Fruit fly (Drosophila melanogaster) whole organism, embryonic: ENCODE results near the gene CG43693.

Experiments
- ATbp ChIP-seq: fragments of 200-800 bp; sonication (Bioruptor generic); optimal IDR thresholded peaks from 2 replicates; lab custom pipeline; 2017; ENCODE audit warnings: missing biosample characterization, mild to moderate bottlenecking, missing genetic modification characterization, missing genetic modification reagents
- Abd-B ChIP-seq: fragments of 200-800 bp; sonication (Bioruptor generic); optimal IDR thresholded peaks from 2 replicates; lab custom pipeline; 2018; ENCODE audit warnings: missing biosample characterization, mild to moderate bottlenecking, missing genetic modification characterization, moderate library complexity
- Blimp-1 ChIP-seq: fragments of 200-800 bp; sonication (Bioruptor generic); optimal IDR thresholded peaks from 3 replicates; lab custom pipeline; 2018; ENCODE audit warnings: missing biosample characterization, missing genetic modification characterization, mild to moderate bottlenecking, moderate library complexity, missing genetic modification reagents
- Bteb2 ChIP-seq: fragments of 200-800 bp; sonication (Bioruptor generic); optimal IDR thresholded peaks from 2 replicates; lab custom pipeline; 2016; ENCODE audit warnings: missing biosample characterization, missing genetic modification characterization
- CG10274 ChIP-seq: fragments of 200-800 bp; sonication (Bioruptor generic); optimal IDR thresholded peaks from 3 replicates; lab custom pipeline; 2017; ENCODE audit warnings: missing biosample characterization, mild to moderate bottlenecking, missing genetic modification characterization
- CG10959 ChIP-seq: fragments of 200-800 bp; sonication (Bioruptor generic); IDR thresholded peaks from 2 replicates; pipeline ENCODE4 v1.3.6; 2022; ENCODE audit warnings: missing biosample characterization, missing genetic modification characterization
- CG11247 ChIP-seq: fragments of 200-800 bp; sonication (Bioruptor generic); IDR thresholded peaks from 2 replicates; pipeline ENCODE4 v1.3.6; 2022; ENCODE audit warnings: missing biosample characterization, missing genetic modification characterization
- CG11456 ChIP-seq: fragments of 200-800 bp; sonication (Bioruptor generic); IDR thresholded peaks from 3 replicates; pipeline ENCODE4 v1.3.6; 2022; ENCODE audit warnings: missing biosample characterization, missing genetic modification characterization
- CG12942 ChIP-seq: fragments of 200-800 bp; sonication (Bioruptor generic); optimal IDR thresholded peaks from 3 replicates; lab custom pipeline; 2016; ENCODE audit warnings: missing biosample characterization, missing genetic modification characterization
- CG13624 ChIP-seq: fragments of 200-800 bp; sonication (Bioruptor generic); optimal IDR thresholded peaks from 2 replicates; lab custom pipeline; 2016; ENCODE audit warnings: missing biosample characterization, missing genetic modification characterization
- CG14667 ChIP-seq: fragments of 200-800 bp; sonication (Bioruptor generic); IDR thresholded peaks from 2 replicates; pipeline ENCODE4 v1.3.6; 2022; ENCODE audit warnings: missing biosample characterization, missing genetic modification characterization
- CG15073 ChIP-seq: fragments of 200-800 bp; sonication (Bioruptor generic); optimal IDR thresholded peaks from 2 replicates; lab custom pipeline; 2016; ENCODE audit warnings: missing biosample characterization, missing genetic modification characterization
- CG1529 ChIP-seq: fragments of 200-800 bp; sonication (Bioruptor generic); optimal IDR thresholded peaks from 3 replicates; lab custom pipeline; 2018; ENCODE audit warnings: missing biosample characterization, missing genetic modification characterization
- CG17186 ChIP-seq: fragments of 200-800 bp; sonication (Bioruptor generic); optimal IDR thresholded peaks from 3 replicates; lab custom pipeline; 2017; ENCODE audit warnings: missing biosample characterization, missing genetic modification reagents, missing genetic modification characterization
- CG2199 ChIP-seq: fragments of 200-800 bp; sonication (Bioruptor generic); IDR thresholded peaks from 3 replicates; pipeline ENCODE4 v1.3.6; 2022; ENCODE audit warnings: missing biosample characterization, missing genetic modification characterization
- CG31224 ChIP-seq: fragments of 200-800 bp; sonication (Bioruptor generic); IDR thresholded peaks from 2 replicates; pipeline ENCODE4 v1.3.6; 2022; ENCODE audit warnings: missing biosample characterization, missing genetic modification characterization
- CG34224 ChIP-seq: fragments of 200-800 bp; sonication (Bioruptor generic); IDR thresholded peaks from 3 replicates; pipeline ENCODE4 v1.3.6; 2022; ENCODE audit warnings: missing biosample characterization, missing genetic modification characterization; ENCODE audit not compliant: partially characterized antibody
- CG4730 ChIP-seq: fragments of 200-800 bp; sonication (Bioruptor generic); IDR thresholded peaks from 2 replicates; pipeline ENCODE4 v1.3.6; 2022; ENCODE audit warnings: missing biosample characterization, missing genetic modification characterization
- CG6765 ChIP-seq: fragments of 200-800 bp; sonication (Bioruptor generic); optimal IDR thresholded peaks from 3 replicates; lab custom pipeline; 2017; ENCODE audit warnings: missing biosample characterization, mild to moderate bottlenecking, missing genetic modification characterization
- CG8388 ChIP-seq: fragments of 200-800 bp; sonication (Bioruptor generic); optimal IDR thresholded peaks from 2 replicates; lab custom pipeline; 2019; ENCODE audit warnings: missing biosample characterization, mild to moderate bottlenecking, missing genetic modification characterization, moderate library complexity
- CG9727 ChIP-seq: fragments of 200-800 bp; sonication (Bioruptor generic); optimal IDR thresholded peaks from 3 replicates; lab custom pipeline; 2017; ENCODE audit warnings: missing biosample characterization, mild to moderate bottlenecking, missing genetic modification characterization
- CG9876 ChIP-seq: fragments of 200-800 bp; sonication (Bioruptor generic); optimal IDR thresholded peaks from 2 replicates; lab custom pipeline; 2016; ENCODE audit warnings: missing biosample characterization, missing genetic modification characterization
- Dp ChIP-seq: fragments of 200-800 bp; sonication (Bioruptor generic); optimal IDR thresholded peaks from 2 replicates; lab custom pipeline; 2018; ENCODE audit warnings: missing biosample characterization, mild to moderate bottlenecking, missing genetic modification characterization, moderate library complexity
- HLH3B ChIP-seq: fragments of 200-800 bp; sonication (Bioruptor generic); IDR thresholded peaks from 2 replicates; pipeline ENCODE4 v1.3.6; 2022; ENCODE audit warnings: missing biosample characterization, missing genetic modification characterization
- Myb ChIP-seq: fragments of 200-800 bp; sonication (Bioruptor generic); optimal IDR thresholded peaks from 2 replicates; lab custom pipeline; 2016; ENCODE audit warnings: missing biosample characterization, missing genetic modification characterization
- Nf-YC ChIP-seq: fragments of 200-800 bp; optimal IDR thresholded peaks from 3 replicates; lab custom pipeline; 2019; ENCODE audit warnings: missing biosample characterization, mild to moderate bottlenecking, missing genetic modification characterization, moderate library complexity
- Side ChIP-seq: fragments of 200-800 bp; sonication (Bioruptor generic); optimal IDR thresholded peaks from 2 replicates; lab custom pipeline; 2016; ENCODE audit warnings: missing biosample characterization, missing genetic modification characterization
- Vsx1 ChIP-seq: fragments of 200-800 bp; sonication (Bioruptor generic); optimal IDR thresholded peaks from 2 replicates; lab custom pipeline; 2017; ENCODE audit warnings: missing biosample characterization, mild to moderate bottlenecking, missing genetic modification characterization, missing genetic modification reagents
- cas ChIP-seq: fragments of 200-800 bp; sonication (Bioruptor generic); IDR thresholded peaks from 2 replicates; pipeline ENCODE4 v1.3.6; 2022; ENCODE audit warnings: missing biosample characterization, missing genetic modification characterization
- cato ChIP-seq: fragments of 200-800 bp; sonication (Bioruptor generic); optimal IDR thresholded peaks from 2 replicates; lab custom pipeline; 2016; ENCODE audit warnings: missing biosample characterization, missing genetic modification characterization, borderline replicate concordance
- chif ChIP-seq, 2 experiments: fragments of 200-800 bp; sonication (Bioruptor generic); optimal IDR thresholded peaks; 3 replicates each; lab custom pipeline; 2016; ENCODE audit warnings: missing biosample characterization in 2 of 2, missing genetic modification characterization in 2 of 2
- ci ChIP-seq: fragments of 200-800 bp; sonication (Bioruptor generic); IDR thresholded peaks from 3 replicates; pipeline ENCODE4 v1.3.6; 2022; ENCODE audit warnings: missing biosample characterization, missing genetic modification characterization
- corto ChIP-seq: fragments of 200-800 bp; sonication (Bioruptor generic); optimal IDR thresholded peaks from 2 replicates; lab custom pipeline; 2016; ENCODE audit warnings: missing biosample characterization, mild to moderate bottlenecking, missing genetic modification characterization, moderate library complexity
- danr ChIP-seq: fragments of 200-800 bp; sonication (Bioruptor generic); IDR thresholded peaks from 2 replicates; pipeline ENCODE4 v1.3.6; 2022; ENCODE audit warnings: missing biosample characterization, missing genetic modification characterization
- disco-r ChIP-seq: fragments of 200-800 bp; sonication (Bioruptor generic); optimal IDR thresholded peaks from 2 replicates; lab custom pipeline; 2016; ENCODE audit warnings: missing biosample characterization, missing genetic modification characterization
- dmrt99B ChIP-seq: fragments of 200-800 bp; sonication (Bioruptor generic); optimal IDR thresholded peaks from 2 replicates; lab custom pipeline; 2018; ENCODE audit warnings: missing biosample characterization, mild to moderate bottlenecking, missing genetic modification characterization, moderate library complexity
- gfzf ChIP-seq: fragments of 200-800 bp; sonication (Bioruptor generic); optimal IDR thresholded peaks from 2 replicates; lab custom pipeline; 2016; ENCODE audit warnings: missing biosample characterization, mild to moderate bottlenecking, missing genetic modification characterization, moderate library complexity
- hbn ChIP-seq: fragments of 200-800 bp; sonication (Bioruptor generic); IDR thresholded peaks from 2 replicates; pipeline ENCODE4 v1.3.6; 2022; ENCODE audit warnings: missing biosample characterization, missing genetic modification characterization; ENCODE audit not compliant: partially characterized antibody
- lab ChIP-seq: fragments of 200-800 bp; sonication (Bioruptor generic); optimal IDR thresholded peaks from 3 replicates; lab custom pipeline; 2017; ENCODE audit warnings: missing biosample characterization, missing genetic modification characterization, mild to moderate bottlenecking, moderate library complexity, missing genetic modification reagents
- onecut ChIP-seq: fragments of 200-800 bp; sonication (Bioruptor generic); IDR thresholded peaks from 2 replicates; pipeline ENCODE4 v1.3.6; 2022; ENCODE audit warnings: missing biosample characterization, missing genetic modification characterization
- phol ChIP-seq: fragments of 200-800 bp; sonication (Bioruptor generic); optimal IDR thresholded peaks from 3 replicates; lab custom pipeline; 2018; ENCODE audit warnings: missing biosample characterization, mild to moderate bottlenecking, missing genetic modification characterization, moderate library complexity
- prd ChIP-seq, 3 experiments: fragments of >200 bp in 2 of 3; fragments of 200-800 bp in 1 of 3; sonication (Bioruptor generic) in 1 of 3; optimal IDR thresholded peaks in 2 of 3; IDR thresholded peaks in 1 of 3; 2 replicates in 2 of 3; 3 replicates in 1 of 3; pipeline versions ENCODE4 v1.3.6 to Lab custom; 2017 to 2022; ENCODE audit warnings: missing biosample characterization in 1 of 3, missing genetic modification characterization in 1 of 3
- rib ChIP-seq: fragments of 200-800 bp; sonication (Bioruptor generic); IDR thresholded peaks from 2 replicates; pipeline ENCODE4 v1.3.6; 2022; ENCODE audit warnings: missing biosample characterization, missing genetic modification characterization
- shn ChIP-seq: fragments of 200-800 bp; sonication (Bioruptor generic); optimal IDR thresholded peaks from 3 replicates; lab custom pipeline; 2016; ENCODE audit warnings: missing biosample characterization, missing genetic modification characterization
- slbo ChIP-seq: fragments of 200-800 bp; sonication (Bioruptor generic); IDR thresholded peaks from 2 replicates; pipeline ENCODE4 v1.3.6; 2022; ENCODE audit warnings: missing biosample characterization, missing genetic modification characterization
- slp2 ChIP-seq: fragments of 200-800 bp; sonication (Bioruptor generic); optimal IDR thresholded peaks from 2 replicates; lab custom pipeline; 2016; ENCODE audit warnings: missing biosample characterization, missing genetic modification characterization
- tin ChIP-seq: fragments of 200-800 bp; sonication (Bioruptor generic); optimal IDR thresholded peaks from 3 replicates; lab custom pipeline; 2016; ENCODE audit warnings: missing biosample characterization, missing genetic modification characterization
- tup ChIP-seq: fragments of 200-800 bp; sonication (Bioruptor generic); optimal IDR thresholded peaks from 2 replicates; lab custom pipeline; 2016; ENCODE audit warnings: missing biosample characterization, mild to moderate bottlenecking, missing genetic modification characterization, moderate library complexity
- twi ChIP-seq: fragments of 200-800 bp; optimal IDR thresholded peaks from 2 replicates; lab custom pipeline; 2019; ENCODE audit warnings: missing biosample characterization, mild to moderate bottlenecking, missing genetic modification characterization, moderate library complexity
- vfl ChIP-seq: fragments of 200-800 bp; sonication (Bioruptor generic); optimal IDR thresholded peaks from 2 replicates; lab custom pipeline; 2016; ENCODE audit warnings: missing biosample characterization, missing genetic modification characterization

The CG43693 gene

DNA sequence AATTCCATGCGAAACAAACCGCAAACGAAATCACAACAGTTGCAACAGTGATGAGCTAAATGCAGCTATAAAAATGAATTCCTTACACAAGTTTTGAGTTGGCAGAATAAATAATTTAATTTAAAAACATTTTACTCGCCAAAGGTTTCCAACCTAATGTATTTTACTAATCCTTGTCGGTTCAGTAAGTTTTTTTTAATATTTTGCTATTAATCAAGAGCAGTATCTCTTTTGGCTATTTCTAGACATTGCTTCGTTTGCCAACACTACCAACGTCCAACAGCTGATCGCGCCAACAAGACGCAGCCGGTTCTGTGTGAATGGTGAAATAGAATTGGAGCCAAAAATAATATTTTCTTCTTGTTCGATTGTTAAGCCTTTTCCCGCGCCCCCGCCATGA, 13.5 kb upstream of the CG43693 start, which contains the start of the genes CG32075, CG45101 and SuUR:
Gene CG32075, minus strand, starts transcription at position 253 of the 400 bp plus-strand sequence.
Gene CG45101, plus strand, starts transcription at position 303 of the 400 bp plus-strand sequence.
Gene SuUR, plus strand, starts transcription at position 303 of the 400 bp plus-strand sequence.
- TF ChIP-seq CG8388 = peak; percentile 82
- TF ChIP-seq CG31224 (GFP tag; lab: Robert Waterston, UW) = peak; percentile 74
- no peak for TF ChIP-seq Blimp-1
- no peak for TF ChIP-seq prd (optimal IDR thresholded peaks at IDR 0.05; lab: Kevin White, UChicago)
- peak; percentile 95 for TF ChIP-seq prd (GFP tag; IDR thresholded peaks at IDR 0.05; lab: Robert Waterston, UW)
- TF ChIP-seq cas = peak; percentile 62
- TF ChIP-seq CG1529 (GFP tag; lab: Kevin White, UChicago) = peak; percentile 59
- TF ChIP-seq hbn (GFP tag; lab: Robert Waterston, UW) = no peak
- 0 out of 2 replicates have a peak, but pooled peaks have one; percentile 33 for TF ChIP-seq danr (GFP tag; lab: Robert Waterston, UW)
- TF ChIP-seq Vsx1 (GFP tag; lab: Kevin White, UChicago) = peak; percentile 59
- TF ChIP-seq CG12942 = peak; percentile 94
- peak; percentile 90 for TF ChIP-seq phol (tag; lab: Kevin White, UChicago)
- peak; percentile 82 for TF ChIP-seq CG11456
- TF ChIP-seq dmrt99B (tag; lab: Kevin White, UChicago) = peak; percentile 69
- peak; percentile 94 for TF ChIP-seq slbo (GFP tag; lab: Robert Waterston, UW)
- TF ChIP-seq CG9876 (GFP tag; lab: Kevin White, UChicago) = peak; percentile 85
- TF ChIP-seq CG11247 (GFP tag; lab: Robert Waterston, UW) = peak; percentile 84
- peak; percentile 9 for TF ChIP-seq CG6765
- TF ChIP-seq CG15073 (GFP tag; lab: Kevin White, UChicago) = peak; percentile 57
- peak; percentile 86 for TF ChIP-seq Side (GFP tag; lab: Kevin White, UChicago)
- TF ChIP-seq HLH3B (GFP tag; lab: Robert Waterston, UW) = peak; percentile 78
- TF ChIP-seq onecut (GFP tag; lab: Robert Waterston, UW) = peak; percentile 34; the same call in 1 of the 2 replicates
- no peak for TF ChIP-seq CG34224
- peak; percentile 74 for TF ChIP-seq rib (GFP tag; lab: Robert Waterston, UW)
- TF ChIP-seq corto (GFP tag; lab: Kevin White, UChicago) = peak; percentile 59
- peak; percentile 85 for TF ChIP-seq cato (GFP tag; lab: Kevin White, UChicago)
- TF ChIP-seq Nf-YC = peak; percentile 78
- TF ChIP-seq CG2199 (GFP tag; lab: Robert Waterston, UW) = peak; percentile 56; the same call in 1 of the 3 replicates
- peak; percentile 87 for TF ChIP-seq Bteb2 (GFP tag; lab: Kevin White, UChicago)
- TF ChIP-seq CG14667 (GFP tag; lab: Robert Waterston, UW) = peak; percentile 81
- TF ChIP-seq tin (GFP tag; lab: Kevin White, UChicago) = peak; percentile 90
- peak; percentile 86 for TF ChIP-seq vfl (GFP tag; lab: Kevin White, UChicago)
- peak; percentile 81 for TF ChIP-seq lab (GFP tag; lab: Kevin White, UChicago)
- TF ChIP-seq twi (tag; lab: Kevin White, UChicago) = peak; percentile 72
- TF ChIP-seq tup = peak; percentile 75
- TF ChIP-seq ci (GFP tag; lab: Robert Waterston, UW) = peak; percentile 87; the same call in 2 of the 3 replicates
- peak; percentile 63 for TF ChIP-seq Dp (GFP tag; lab: Kevin White, UChicago)
- peak; percentile 92 for TF ChIP-seq shn (GFP tag; lab: Kevin White, UChicago)
- TF ChIP-seq CG17186 = peak; percentile 55
- TF ChIP-seq ATbp (GFP tag; lab: Kevin White, UChicago) = peak; percentile 60
- peak; percentile 89 to 94 for TF ChIP-seq chif (GFP tag; optimal IDR thresholded peaks at IDR 0.05; lab: Kevin White, UChicago)
- TF ChIP-seq CG9727 (GFP tag; lab: Kevin White, UChicago) = peak; percentile 85
- peak; percentile 51 for TF ChIP-seq disco-r
- TF ChIP-seq Abd-B (GFP tag; lab: Kevin White, UChicago) = peak; percentile 89
- peak; percentile 57 for TF ChIP-seq CG10959 (GFP tag; lab: Robert Waterston, UW)
- TF ChIP-seq Myb (GFP tag; lab: Kevin White, UChicago) = peak; percentile 75
- TF ChIP-seq CG10274 (GFP tag; lab: Kevin White, UChicago) = peak; percentile 37
- peak; percentile 5 for TF ChIP-seq gfzf (GFP tag; lab: Kevin White, UChicago)
- TF ChIP-seq CG4730 = peak; percentile 81
- peak; percentile 85 for TF ChIP-seq slp2 (GFP tag; lab: Kevin White, UChicago)
- TF ChIP-seq CG13624 (GFP tag; lab: Kevin White, UChicago) = peak; percentile 93
